Worm (Caenorhabditis elegans): ENCODE results near the gene F55C9.3.

- no peak for TF ChIP-seq unc-39 (tag; optimal IDR thresholded peaks at IDR 0.05)
- TF ChIP-seq unc-120 (tag; optimal IDR thresholded peaks at IDR 0.05; ENCODE audit: poor library complexity, severe bottlenecking) = no peak
- TF ChIP-seq ces-1 (GFP tag; optimal IDR thresholded peaks at IDR 0.05) = no peak
- no peak for TF ChIP-seq hlh-1 (tag; optimal IDR thresholded peaks at IDR 0.05)
- TF ChIP-seq lsy-2 (tag; optimal IDR thresholded peaks at IDR 0.05) = no peak
- no peak for TF ChIP-seq nhr-28 (tag; optimal IDR thresholded peaks at IDR 0.05)
- no peak for TF ChIP-seq snpc-4 (tag; optimal IDR thresholded peaks at IDR 0.05)
- TF ChIP-seq cnd-1 (tag; optimal IDR thresholded peaks at IDR 0.05) = no peak
- TF ChIP-seq unc-62 (GFP tag; optimal IDR thresholded peaks at IDR 0.05) = no peak
These were observed 21.6 kb upstream of the F55C9.3 start, which contains the start of gene F55C9.11 for ce11 chrV:19309591-19309990.

Measured in whole organism, mixed stage, embryonic.